Worm (Caenorhabditis elegans) whole organism, L2 larva: ENCODE data around the gene mig-18.

Experiments
- blmp-1 ChIP-seq: sonication (generic microtip); optimal IDR thresholded peaks from 2 replicates; lab custom pipeline; 2017; ENCODE audit warnings: missing genetic modification characterization, mild to moderate bottlenecking, missing compliant biosample characterization, antibody characterized with exemption, moderate library complexity; ENCODE audit not compliant: insufficient read depth
- elt-1 ChIP-seq: fragments of 150-350 bp; optimal IDR thresholded peaks from 2 replicates; lab custom pipeline; 2014; ENCODE audit warnings: missing biosample characterization, missing genetic modification characterization
- lin-11 ChIP-seq: fragments of 150-350 bp; sonication (generic microtip); optimal IDR thresholded peaks from 2 replicates; lab custom pipeline; 2014; ENCODE audit warnings: missing biosample characterization, missing genetic modification characterization, inconsistent platforms, mixed read lengths
- lin-13 ChIP-seq: fragments of 150-350 bp; optimal IDR thresholded peaks from 2 replicates; lab custom pipeline; 2014; ENCODE audit warnings: missing biosample characterization, missing genetic modification reagents, missing genetic modification characterization
- lin-39 ChIP-seq: fragments of 150-350 bp; optimal IDR thresholded peaks from 2 replicates; lab custom pipeline; 2014; ENCODE audit warnings: missing biosample characterization, missing genetic modification reagents, missing genetic modification characterization
- nhr-12 ChIP-seq: fragments of 150-350 bp; optimal IDR thresholded peaks from 2 replicates; lab custom pipeline; 2014; ENCODE audit warnings: missing biosample characterization, missing genetic modification characterization
- nhr-237 ChIP-seq: fragments of 150-350 bp; optimal IDR thresholded peaks from 2 replicates; lab custom pipeline; 2014; ENCODE audit warnings: missing biosample characterization, missing genetic modification characterization
- nhr-25 ChIP-seq: fragments of 150-350 bp; sonication (generic microtip); optimal IDR thresholded peaks from 3 replicates; lab custom pipeline; 2014; ENCODE audit warnings: missing biosample characterization, missing genetic modification characterization
- skn-1 ChIP-seq: sonication (generic microtip); optimal IDR thresholded peaks from 2 replicates; lab custom pipeline; 2017; ENCODE audit warnings: missing biosample characterization, missing genetic modification characterization
- unc-39 ChIP-seq: fragments of 150-350 bp; optimal IDR thresholded peaks from 2 replicates; lab custom pipeline; 2014; ENCODE audit warnings: missing biosample characterization, missing genetic modification characterization
- unc-62 ChIP-seq: fragments of 150-350 bp; optimal IDR thresholded peaks from 2 replicates; lab custom pipeline; 2014; ENCODE audit warnings: missing biosample characterization, missing genetic modification reagents, missing genetic modification characterization

ce11 chrIII:13411202-13411601, 8.2 kb downstream of the mig-18 start:
- TF ChIP-seq unc-39 (tag; lab: Kevin White, UChicago) (no peak), lin-39 (tag; lab: Kevin White, UChicago) (no peak), blmp-1 (no peak), nhr-237 (tag; lab: Kevin White, UChicago) (no peak), nhr-12 (tag; lab: Kevin White, UChicago) (no peak), skn-1 (no peak), unc-62 (GFP tag; lab: Kevin White, UChicago) (no peak), lin-13 (GFP tag; lab: Kevin White, UChicago) (no peak), lin-11 (tag; lab: Kevin White, UChicago) (no peak), elt-1 (tag; lab: Kevin White, UChicago) (no peak), nhr-25 (tag; lab: Kevin White, UChicago) (no peak)
